Worm (Caenorhabditis elegans) whole organism, L1 larva: ENCODE results near the gene F21D5.5.

Experiments used
- F16B12.6 ChIP-seq: fragments of 150-350 bp; optimal IDR thresholded peaks from 2 replicates; lab custom pipeline; 2014; ENCODE audit warnings: missing biosample characterization, missing genetic modification characterization
- ama-1 ChIP-seq: fragments of 150-350 bp; optimal IDR thresholded peaks from 2 replicates; lab custom pipeline; 2014
- dsc-1 ChIP-seq: sonication (generic microtip); optimal IDR thresholded peaks from 2 replicates; lab custom pipeline; 2016; ENCODE audit warnings: mild to moderate bottlenecking, missing genetic modification characterization, missing compliant biosample characterization
- efl-1 ChIP-seq, 4 experiments: fragments of 150-350 bp; optimal IDR thresholded peaks in 3 of 4; peaks in 1 of 4; 1 replicate in 1 of 4; 2 replicates in 3 of 4; lab custom pipeline; 2014; ENCODE audit warnings: missing biosample characterization in 2 of 4, missing genetic modification characterization in 2 of 4, missing genetic modification reagents in 2 of 4
- elt-3 ChIP-seq, 6 experiments: fragments of 150-350 bp in 1 of 6; sonication (generic microtip); optimal IDR thresholded peaks; 2 replicates each; lab custom pipeline; 2017 to 2018; ENCODE audit warnings: missing biosample characterization in 6 of 6, missing genetic modification characterization in 6 of 6, inconsistent platforms in 1 of 6
- jun-1 ChIP-seq: fragments of 150-350 bp; optimal IDR thresholded peaks from 2 replicates; lab custom pipeline; 2014; ENCODE audit warnings: missing biosample characterization, missing genetic modification reagents, missing genetic modification characterization
- nhr-12 ChIP-seq: sonication (generic microtip); optimal IDR thresholded peaks from 2 replicates; lab custom pipeline; 2017; ENCODE audit warnings: missing biosample characterization, missing genetic modification characterization
- tlp-1 ChIP-seq: fragments of 150-350 bp; optimal IDR thresholded peaks from 2 replicates; lab custom pipeline; 2014; ENCODE audit warnings: missing biosample characterization, missing genetic modification characterization

ce11 chrIV:8687605-8688191 is 51.5 kb downstream of the F21D5.5 start, which contains the start of gene snrp-3:
- TF ChIP-seq nhr-12 (tag; lab: Kevin White, UChicago), result no peak
- peak; percentile 67 for TF ChIP-seq ama-1 (lab: Kevin White, UChicago)
- TF ChIP-seq dsc-1 (tag; lab: Kevin White, UChicago), result peak; percentile 84
- peak in 2 of 6 experiments; percentile 61 to 76 for TF ChIP-seq elt-3 (tag; optimal IDR thresholded peaks at IDR 0.05; lab: Kevin White, UChicago)
- peak; percentile 61 for TF ChIP-seq jun-1 (tag; lab: Kevin White, UChicago)
- peak; percentile 76 for TF ChIP-seq F16B12.6 (tag; lab: Kevin White, UChicago)
- TF ChIP-seq tlp-1 (tag; lab: Kevin White, UChicago), result no peak
- peak; percentile 87 to 96 for TF ChIP-seq efl-1 (optimal IDR thresholded peaks at IDR 0.05; lab: Kevin White, UChicago)
- peak; percentile 95 to 100 for TF ChIP-seq efl-1 (GFP tag; optimal IDR thresholded peaks at IDR 0.05 in 1 of 2; lab: Kevin White, UChicago)
